Worm (Caenorhabditis elegans) whole organism, L2 larva: ENCODE measurements around the gene C50F4.10.

Experiments
- C34F6.9 ChIP-seq: fragments of 150-350 bp; optimal IDR thresholded peaks from 2 replicates; lab custom pipeline; 2014; ENCODE audit warnings: missing biosample characterization, missing genetic modification characterization
- F13H6.1 ChIP-seq: sonication (generic microtip); optimal IDR thresholded peaks from 2 replicates; lab custom pipeline; 2016; ENCODE audit warnings: missing genetic modification characterization, missing compliant biosample characterization
- Y55F3AM.14 ChIP-seq: fragments of 200-800 bp; sonication (Bioruptor generic); optimal IDR thresholded peaks from 2 replicates; lab custom pipeline; 2018; ENCODE audit warnings: mild to moderate bottlenecking, missing genetic modification characterization, missing compliant biosample characterization
- ZK546.5 ChIP-seq: sonication (generic microtip); optimal IDR thresholded peaks from 2 replicates; lab custom pipeline; 2017; ENCODE audit warnings: missing biosample characterization, missing genetic modification characterization
- alr-1 ChIP-seq: fragments of 150-350 bp; optimal IDR thresholded peaks from 2 replicates; lab custom pipeline; 2014; ENCODE audit warnings: missing biosample characterization, missing genetic modification characterization
- ama-1 ChIP-seq: fragments of 150-350 bp; optimal IDR thresholded peaks from 2 replicates; lab custom pipeline; 2018; ENCODE audit warnings: inconsistent platforms
- blmp-1 ChIP-seq: sonication (generic microtip); optimal IDR thresholded peaks from 2 replicates; lab custom pipeline; 2017; ENCODE audit warnings: missing genetic modification characterization, mild to moderate bottlenecking, missing compliant biosample characterization, antibody characterized with exemption, moderate library complexity; ENCODE audit not compliant: insufficient read depth
- ceh-82 ChIP-seq: fragments of 150-350 bp; optimal IDR thresholded peaks from 2 replicates; lab custom pipeline; 2014; ENCODE audit warnings: missing biosample characterization, missing genetic modification characterization
- crh-2 ChIP-seq: sonication (generic microtip); optimal IDR thresholded peaks from 2 replicates; lab custom pipeline; 2017; ENCODE audit warnings: missing biosample characterization, missing genetic modification characterization
- dmd-4 ChIP-seq: sonication (generic microtip); optimal IDR thresholded peaks from 2 replicates; lab custom pipeline; 2017; ENCODE audit warnings: missing biosample characterization, missing genetic modification characterization
- elt-1 ChIP-seq: fragments of 150-350 bp; optimal IDR thresholded peaks from 2 replicates; lab custom pipeline; 2014; ENCODE audit warnings: missing biosample characterization, missing genetic modification characterization
- elt-3 ChIP-seq: sonication (generic microtip); optimal IDR thresholded peaks from 2 replicates; lab custom pipeline; 2017; ENCODE audit warnings: missing biosample characterization, missing genetic modification characterization
- fos-1 ChIP-seq: fragments of 150-350 bp; optimal IDR thresholded peaks from 2 replicates; lab custom pipeline; 2014; ENCODE audit warnings: missing biosample characterization, missing genetic modification characterization
- gmeb-1 ChIP-seq: fragments of 150-350 bp; optimal IDR thresholded peaks from 2 replicates; lab custom pipeline; 2014; ENCODE audit warnings: missing biosample characterization, missing genetic modification characterization
- lin-11 ChIP-seq: fragments of 150-350 bp; sonication (generic microtip); optimal IDR thresholded peaks from 2 replicates; lab custom pipeline; 2014; ENCODE audit warnings: missing biosample characterization, missing genetic modification characterization, inconsistent platforms, mixed read lengths
- lin-13 ChIP-seq: fragments of 150-350 bp; optimal IDR thresholded peaks from 2 replicates; lab custom pipeline; 2014; ENCODE audit warnings: missing biosample characterization, missing genetic modification reagents, missing genetic modification characterization
- lin-39 ChIP-seq: fragments of 150-350 bp; optimal IDR thresholded peaks from 2 replicates; lab custom pipeline; 2014; ENCODE audit warnings: missing biosample characterization, missing genetic modification reagents, missing genetic modification characterization
- lsy-2 ChIP-seq, 2 experiments: fragments of 150-350 bp in 1 of 2; sonication (generic microtip) in 1 of 2; optimal IDR thresholded peaks; 2 replicates each; lab custom pipeline; 2014 to 2017; ENCODE audit warnings: missing biosample characterization in 2 of 2, missing genetic modification characterization in 2 of 2
- mab-5 ChIP-seq: fragments of 150-350 bp; optimal IDR thresholded peaks from 2 replicates; lab custom pipeline; 2014; ENCODE audit warnings: missing biosample characterization, missing genetic modification characterization
- mbf-1 ChIP-seq: sonication (generic microtip); optimal IDR thresholded peaks from 2 replicates; lab custom pipeline; 2017; ENCODE audit warnings: missing biosample characterization, missing genetic modification characterization
- nhr-10 ChIP-seq: sonication (generic microtip); optimal IDR thresholded peaks from 2 replicates; lab custom pipeline; 2017; ENCODE audit warnings: missing biosample characterization, missing genetic modification characterization
- nhr-11 ChIP-seq: fragments of 150-350 bp; optimal IDR thresholded peaks from 2 replicates; lab custom pipeline; 2014; ENCODE audit warnings: missing biosample characterization, missing genetic modification characterization
- nhr-12 ChIP-seq: fragments of 150-350 bp; optimal IDR thresholded peaks from 2 replicates; lab custom pipeline; 2014; ENCODE audit warnings: missing biosample characterization, missing genetic modification characterization
- nhr-129 ChIP-seq: fragments of 150-350 bp; optimal IDR thresholded peaks from 2 replicates; lab custom pipeline; 2014; ENCODE audit warnings: missing biosample characterization, missing genetic modification characterization
- nhr-21 ChIP-seq: fragments of 150-350 bp; optimal IDR thresholded peaks from 2 replicates; lab custom pipeline; 2014; ENCODE audit warnings: missing biosample characterization, missing genetic modification characterization
- nhr-23 ChIP-seq: fragments of 150-350 bp; optimal IDR thresholded peaks from 2 replicates; lab custom pipeline; 2014; ENCODE audit warnings: missing biosample characterization, missing genetic modification reagents, missing genetic modification characterization
- nhr-237 ChIP-seq: fragments of 150-350 bp; optimal IDR thresholded peaks from 2 replicates; lab custom pipeline; 2014; ENCODE audit warnings: missing biosample characterization, missing genetic modification characterization
- nhr-25 ChIP-seq: fragments of 150-350 bp; sonication (generic microtip); optimal IDR thresholded peaks from 3 replicates; lab custom pipeline; 2014; ENCODE audit warnings: missing biosample characterization, missing genetic modification characterization
- nhr-6 ChIP-seq: fragments of 150-350 bp; optimal IDR thresholded peaks from 2 replicates; lab custom pipeline; 2014; ENCODE audit warnings: missing biosample characterization, missing genetic modification characterization
- nhr-77 ChIP-seq: fragments of 150-350 bp; optimal IDR thresholded peaks from 2 replicates; lab custom pipeline; 2014; ENCODE audit warnings: missing biosample characterization, missing genetic modification characterization
- peb-1 ChIP-seq: fragments of 150-350 bp; optimal IDR thresholded peaks from 2 replicates; lab custom pipeline; 2014; ENCODE audit warnings: missing biosample characterization, missing genetic modification characterization
- sma-9 ChIP-seq, 2 experiments: fragments of 150-350 bp in 1 of 2; sonication (generic microtip) in 1 of 2; optimal IDR thresholded peaks; 2 replicates each; lab custom pipeline; 2014 to 2016; ENCODE audit warnings: missing genetic modification characterization in 2 of 2, mild to moderate bottlenecking in 1 of 2, missing biosample characterization in 1 of 2, missing compliant biosample characterization in 1 of 2, missing genetic modification reagents in 1 of 2, moderate library complexity in 1 of 2
- snpc-4 ChIP-seq: fragments of 150-350 bp; optimal IDR thresholded peaks from 2 replicates; lab custom pipeline; 2014; ENCODE audit warnings: missing biosample characterization, missing genetic modification characterization
- unc-39 ChIP-seq: fragments of 150-350 bp; optimal IDR thresholded peaks from 2 replicates; lab custom pipeline; 2014; ENCODE audit warnings: missing biosample characterization, missing genetic modification characterization
- unc-55 ChIP-seq: fragments of 150-350 bp; sonication (generic microtip); optimal IDR thresholded peaks from 3 replicates; lab custom pipeline; 2014; ENCODE audit warnings: missing biosample characterization, missing genetic modification reagents, missing genetic modification characterization
- unc-62 ChIP-seq: fragments of 150-350 bp; optimal IDR thresholded peaks from 2 replicates; lab custom pipeline; 2014; ENCODE audit warnings: missing biosample characterization, missing genetic modification reagents, missing genetic modification characterization
- zag-1 ChIP-seq: fragments of 150-350 bp; optimal IDR thresholded peaks from 2 replicates; lab custom pipeline; 2014; ENCODE audit warnings: missing biosample characterization, missing genetic modification characterization
- ztf-1 ChIP-seq: fragments of 200-800 bp; sonication (Bioruptor generic); conservative IDR thresholded peaks from 2 replicates; pipeline ENCODE4 v1.3.6; 2022; ENCODE audit warnings: missing genetic modification characterization, missing compliant biosample characterization
- ztf-11 ChIP-seq: sonication (generic microtip); optimal IDR thresholded peaks from 2 replicates; lab custom pipeline; 2017; ENCODE audit warnings: missing biosample characterization, missing genetic modification characterization
- ztf-4 ChIP-seq: fragments of 150-350 bp; optimal IDR thresholded peaks from 2 replicates; lab custom pipeline; 2014; ENCODE audit warnings: missing biosample characterization, missing genetic modification characterization

C50F4.10 gene

ce11 chrV:9556668-9557067, 25.3 kb upstream of the C50F4.10 start:
- no peak for TF ChIP-seq nhr-77 (tag; lab: Kevin White, UChicago)
- no peak for TF ChIP-seq mab-5
- no peak for TF ChIP-seq nhr-129 (tag; lab: Kevin White, UChicago)
- no peak for TF ChIP-seq zag-1 (tag; lab: Kevin White, UChicago)
- TF ChIP-seq ZK546.5: no peak
- no peak for TF ChIP-seq lin-11 (tag; lab: Kevin White, UChicago)
- TF ChIP-seq nhr-11: no peak
- TF ChIP-seq nhr-25 (tag; lab: Kevin White, UChicago): no peak
- TF ChIP-seq ceh-82: no peak
- no peak for TF ChIP-seq lin-39 (tag; lab: Kevin White, UChicago)
- TF ChIP-seq lsy-2 (tag; optimal IDR thresholded peaks at IDR 0.05; lab: Kevin White, UChicago): no peak
- TF ChIP-seq ama-1: no peak
- TF ChIP-seq Y55F3AM.14 (GFP tag; lab: Kevin White, UChicago): no peak
- TF ChIP-seq F13H6.1 (tag; lab: Kevin White, UChicago): no peak
- no peak for TF ChIP-seq ztf-4

ce11 chrV:9550313-9550712, 18.9 kb upstream of the C50F4.10 start, which contains the start of gene ehbp-1:
Gene ehbp-1 (plus strand): TSS chrV:9550644.
- no peak for TF ChIP-seq ceh-82
- no peak for TF ChIP-seq nhr-11
- TF ChIP-seq sma-9 (GFP tag; optimal IDR thresholded peaks at IDR 0.05; lab: Kevin White, UChicago): peak; percentile 29
- TF ChIP-seq sma-9 (tag; optimal IDR thresholded peaks at IDR 0.05; lab: Kevin White, UChicago): no peak
- TF ChIP-seq nhr-21 (tag; lab: Kevin White, UChicago): no peak
- TF ChIP-seq nhr-25 (tag; lab: Kevin White, UChicago): no peak
- no peak for TF ChIP-seq nhr-23 (tag; lab: Kevin White, UChicago)
- peak; percentile 32 for TF ChIP-seq C34F6.9 (tag; lab: Kevin White, UChicago)
- TF ChIP-seq dmd-4 (tag; lab: Kevin White, UChicago): no peak
- TF ChIP-seq fos-1 (tag; lab: Kevin White, UChicago): no peak
- TF ChIP-seq alr-1 (tag; lab: Kevin White, UChicago): no peak
- TF ChIP-seq unc-62: no peak
- TF ChIP-seq Y55F3AM.14 (GFP tag; lab: Kevin White, UChicago): no peak
- TF ChIP-seq elt-1 (tag; lab: Kevin White, UChicago): no peak
- TF ChIP-seq lsy-2 (tag; optimal IDR thresholded peaks at IDR 0.05; lab: Kevin White, UChicago): peak in 1 of 2 experiments; percentile 3
- no peak for TF ChIP-seq crh-2 (tag; lab: Kevin White, UChicago)
- peak; percentile 40 for TF ChIP-seq unc-55 (GFP tag; lab: Kevin White, UChicago)
- no peak for TF ChIP-seq ama-1
- no peak for TF ChIP-seq nhr-6 (tag; lab: Kevin White, UChicago)
- no peak for TF ChIP-seq unc-39 (tag; lab: Kevin White, UChicago)
- no peak for TF ChIP-seq mbf-1

ce11 chrV:9549459-9549858, 18.1 kb upstream of the C50F4.10 start, which contains the start of gene nstp-10:
Gene nstp-10 (minus strand): TSS chrV:9549836.
- TF ChIP-seq ztf-4 (no peak), peb-1 (tag; lab: Kevin White, UChicago) (no peak), C34F6.9 (tag; lab: Kevin White, UChicago) (peak; percentile 37), dmd-4 (tag; lab: Kevin White, UChicago) (no peak), elt-3 (tag; lab: Kevin White, UChicago) (no peak), unc-55 (GFP tag; lab: Kevin White, UChicago) (peak; percentile 69), snpc-4 (tag; lab: Kevin White, UChicago) (no peak), gmeb-1 (tag; lab: Kevin White, UChicago) (peak; percentile 7), nhr-10 (tag; lab: Kevin White, UChicago) (no peak), nhr-11 (no peak), ztf-1 (GFP tag; lab: Robert Waterston, UW) (no peak), nhr-129 (tag; lab: Kevin White, UChicago) (peak; percentile 55), lin-13 (peak; percentile 36), blmp-1 (tag; lab: Kevin White, UChicago) (no peak), unc-62 (no peak), nhr-12 (tag; lab: Kevin White, UChicago) (no peak), ztf-11 (tag; lab: Kevin White, UChicago) (no peak), nhr-237 (no peak), lin-39 (tag; lab: Kevin White, UChicago) (no peak), sma-9 (GFP tag; optimal IDR thresholded peaks at IDR 0.05; lab: Kevin White, UChicago) (no peak), sma-9 (tag; optimal IDR thresholded peaks at IDR 0.05; lab: Kevin White, UChicago) (no peak), fos-1 (tag; lab: Kevin White, UChicago) (peak; percentile 12), nhr-23 (tag; lab: Kevin White, UChicago) (no peak), zag-1 (tag; lab: Kevin White, UChicago) (no peak), ama-1 (no peak), crh-2 (tag; lab: Kevin White, UChicago) (peak; percentile 19), ceh-82 (no peak), lsy-2 (tag; optimal IDR thresholded peaks at IDR 0.05; lab: Kevin White, UChicago) (peak; percentile 3 to 78), nhr-77 (tag; lab: Kevin White, UChicago) (no peak), mbf-1 (no peak)
- TF ChIP-seq, all 48 proteins: peak for 8
